Fruit fly (Drosophila melanogaster) whole organism, embryonic: ENCODE results near the gene Cul5.

ENCODE experiments used
- Asciz ChIP-seq: fragments of 200-800 bp; sonication (Bioruptor generic); optimal IDR thresholded peaks from 2 replicates; lab custom pipeline; 2017; ENCODE audit warnings: missing biosample characterization, mild to moderate bottlenecking, missing genetic modification characterization, missing genetic modification reagents
- Atf6 ChIP-seq: fragments of 200-800 bp; sonication (Bioruptor generic); IDR thresholded peaks from 2 replicates; pipeline ENCODE4 v1.3.6; 2022; ENCODE audit warnings: missing biosample characterization, missing genetic modification characterization
- BEAF-32 ChIP-seq: fragments of 200-800 bp; sonication (Bioruptor generic); optimal IDR thresholded peaks from 3 replicates; lab custom pipeline; 2017; ENCODE audit warnings: missing biosample characterization, missing genetic modification characterization, mild to moderate bottlenecking, moderate library complexity, missing genetic modification reagents
- Bgb ChIP-seq: fragments of 200-800 bp; sonication (Bioruptor generic); IDR thresholded peaks from 2 replicates; pipeline ENCODE4 v1.3.6; 2022; ENCODE audit warnings: missing biosample characterization, missing genetic modification characterization; ENCODE audit not compliant: partially characterized antibody
- CG10543 ChIP-seq: fragments of 200-800 bp; sonication (Bioruptor generic); optimal IDR thresholded peaks from 3 replicates; lab custom pipeline; 2017; ENCODE audit warnings: missing biosample characterization, mild to moderate bottlenecking, missing genetic modification characterization, moderate library complexity
- CG11695 ChIP-seq: fragments of 200-800 bp; sonication (Bioruptor generic); IDR thresholded peaks from 3 replicates; pipeline ENCODE4 v1.3.6; 2022; ENCODE audit warnings: missing biosample characterization, missing genetic modification characterization
- CG12391 ChIP-seq: fragments of 200-800 bp; sonication (Bioruptor generic); optimal IDR thresholded peaks from 3 replicates; lab custom pipeline; 2018; ENCODE audit warnings: missing biosample characterization, mild to moderate bottlenecking, missing genetic modification characterization, moderate library complexity
- CG14014 ChIP-seq: fragments of 200-800 bp; sonication (Bioruptor generic); IDR thresholded peaks from 2 replicates; pipeline ENCODE4 v1.3.6; 2022; ENCODE audit warnings: missing biosample characterization, missing genetic modification characterization
- CG14050 ChIP-seq: fragments of 200-800 bp; sonication (Bioruptor generic); IDR thresholded peaks from 3 replicates; pipeline ENCODE4 v1.3.6; 2022; ENCODE audit warnings: missing biosample characterization, missing genetic modification characterization
- CG14860 ChIP-seq: fragments of 200-800 bp; sonication (Bioruptor generic); IDR thresholded peaks from 3 replicates; pipeline ENCODE4 v1.3.6; 2022; ENCODE audit warnings: missing biosample characterization, missing genetic modification characterization; ENCODE audit not compliant: partially characterized antibody
- CG1529 ChIP-seq: fragments of 200-800 bp; sonication (Bioruptor generic); optimal IDR thresholded peaks from 3 replicates; lab custom pipeline; 2018; ENCODE audit warnings: missing biosample characterization, missing genetic modification characterization
- CG15514 ChIP-seq: fragments of 200-800 bp; sonication (Bioruptor generic); optimal IDR thresholded peaks from 3 replicates; lab custom pipeline; 2017; ENCODE audit warnings: missing biosample characterization, missing genetic modification characterization, mild to moderate bottlenecking, moderate library complexity, missing genetic modification reagents
- CG16779 ChIP-seq: fragments of 200-800 bp; sonication (Bioruptor generic); IDR thresholded peaks from 2 replicates; pipeline ENCODE4 v1.3.6; 2022; ENCODE audit warnings: missing biosample characterization, missing genetic modification characterization
- CG18764 ChIP-seq: fragments of 200-800 bp; sonication (Bioruptor generic); optimal IDR thresholded peaks from 3 replicates; lab custom pipeline; 2016; ENCODE audit warnings: missing biosample characterization, missing genetic modification characterization
- CG2116 ChIP-seq: fragments of 200-800 bp; sonication (Bioruptor generic); optimal IDR thresholded peaks from 3 replicates; lab custom pipeline; 2018; ENCODE audit warnings: missing biosample characterization, mild to moderate bottlenecking, missing genetic modification characterization
- CG2129 ChIP-seq: fragments of 200-800 bp; sonication (Bioruptor generic); IDR thresholded peaks from 2 replicates; pipeline ENCODE4 v1.3.6; 2022; ENCODE audit warnings: missing biosample characterization, missing genetic modification characterization; ENCODE audit not compliant: partially characterized antibody
- CG2199 ChIP-seq: fragments of 200-800 bp; sonication (Bioruptor generic); IDR thresholded peaks from 3 replicates; pipeline ENCODE4 v1.3.6; 2022; ENCODE audit warnings: missing biosample characterization, missing genetic modification characterization
- CG2875 ChIP-seq: fragments of 200-800 bp; sonication (Bioruptor generic); optimal IDR thresholded peaks from 2 replicates; lab custom pipeline; 2017; ENCODE audit warnings: missing biosample characterization, mild to moderate bottlenecking, missing genetic modification characterization, missing genetic modification reagents
- CG34422 ChIP-seq: fragments of 200-800 bp; sonication (Bioruptor generic); IDR thresholded peaks from 3 replicates; pipeline ENCODE4 v1.3.6; 2022; ENCODE audit warnings: missing biosample characterization, missing genetic modification characterization
- CG42726 ChIP-seq: fragments of 200-800 bp; sonication (Bioruptor generic); IDR thresholded peaks from 2 replicates; pipeline ENCODE4 v1.3.6; 2022; ENCODE audit warnings: missing biosample characterization, missing genetic modification characterization; ENCODE audit not compliant: partially characterized antibody
- CG6654 ChIP-seq: fragments of 200-800 bp; sonication (Bioruptor generic); optimal IDR thresholded peaks from 2 replicates; lab custom pipeline; 2017; ENCODE audit warnings: missing biosample characterization, mild to moderate bottlenecking, missing genetic modification characterization
- CG7745 ChIP-seq: fragments of 200-800 bp; sonication (Bioruptor generic); optimal IDR thresholded peaks from 2 replicates; lab custom pipeline; 2018; ENCODE audit warnings: missing biosample characterization, mild to moderate bottlenecking, missing genetic modification characterization, moderate library complexity
- CG7839 ChIP-seq: fragments of 200-800 bp; sonication (Bioruptor generic); optimal IDR thresholded peaks from 3 replicates; lab custom pipeline; 2018; ENCODE audit warnings: missing biosample characterization, mild to moderate bottlenecking, missing genetic modification characterization, moderate library complexity
- CG8478 ChIP-seq: fragments of >200 bp; optimal IDR thresholded peaks from 2 replicates; lab custom pipeline; 2018
- CG9797 ChIP-seq: fragments of 200-800 bp; sonication (Bioruptor generic); optimal IDR thresholded peaks from 3 replicates; lab custom pipeline; 2018; ENCODE audit warnings: missing biosample characterization, mild to moderate bottlenecking, missing genetic modification characterization
- CG9817 ChIP-seq: fragments of 200-800 bp; sonication (Bioruptor generic); optimal IDR thresholded peaks from 2 replicates; lab custom pipeline; 2018; ENCODE audit warnings: missing biosample characterization, mild to moderate bottlenecking, missing genetic modification characterization, moderate library complexity
- CTCF ChIP-seq: fragments of 200-800 bp; sonication (Bioruptor generic); optimal IDR thresholded peaks from 2 replicates; lab custom pipeline; 2017; ENCODE audit warnings: missing biosample characterization, mild to moderate bottlenecking, missing genetic modification characterization, moderate library complexity
- Eip74EF ChIP-seq, 2 experiments: fragments of 200-800 bp in 1 of 2; fragments of >200 bp in 1 of 2; sonication (Bioruptor generic) in 1 of 2; optimal IDR thresholded peaks; 2 replicates each; lab custom pipeline; 2017 to 2019; ENCODE audit warnings: missing biosample characterization in 2 of 2, missing genetic modification characterization in 2 of 2, mild to moderate bottlenecking in 1 of 2, moderate library complexity in 1 of 2
- Ets97D ChIP-seq: fragments of 200-800 bp; sonication (Bioruptor generic); optimal IDR thresholded peaks from 3 replicates; lab custom pipeline; 2016; ENCODE audit warnings: missing biosample characterization, missing genetic modification characterization
- Fer1 ChIP-seq: fragments of 200-800 bp; sonication (Bioruptor generic); optimal IDR thresholded peaks from 2 replicates; lab custom pipeline; 2017; ENCODE audit warnings: missing biosample characterization, mild to moderate bottlenecking, missing genetic modification characterization
- HLHmδ ChIP-seq: fragments of 200-800 bp; sonication (Bioruptor generic); optimal IDR thresholded peaks from 2 replicates; lab custom pipeline; 2018; ENCODE audit warnings: missing biosample characterization, mild to moderate bottlenecking, missing genetic modification characterization, moderate library complexity
- Med ChIP-seq: fragments of 200-800 bp; sonication (Bioruptor generic); peaks from one replicate; lab custom pipeline; 2016; ENCODE audit warnings: missing biosample characterization, missing genetic modification characterization, mild to moderate bottlenecking, inconsistent platforms, moderate library complexity
- NC2α ChIP-seq: fragments of 200-800 bp; sonication (Bioruptor generic); optimal IDR thresholded peaks from 2 replicates; lab custom pipeline; 2016; ENCODE audit warnings: missing biosample characterization, missing genetic modification characterization
- Sox102F ChIP-seq: fragments of 200-800 bp; sonication (Bioruptor generic); optimal IDR thresholded peaks from 2 replicates; lab custom pipeline; 2018; ENCODE audit warnings: missing biosample characterization, mild to moderate bottlenecking, missing genetic modification characterization, moderate library complexity
- Xbp1 ChIP-seq: fragments of 200-800 bp; sonication (Bioruptor generic); optimal IDR thresholded peaks from 3 replicates; lab custom pipeline; 2016; ENCODE audit warnings: missing biosample characterization, mild to moderate bottlenecking, missing genetic modification characterization
- YL-1 ChIP-seq: fragments of 200-800 bp; sonication (Bioruptor generic); optimal IDR thresholded peaks from 3 replicates; lab custom pipeline; 2017; ENCODE audit warnings: missing biosample characterization, mild to moderate bottlenecking, missing genetic modification characterization
- ab ChIP-seq: fragments of 200-800 bp; sonication (Bioruptor generic); optimal IDR thresholded peaks from 2 replicates; lab custom pipeline; 2016; ENCODE audit warnings: missing biosample characterization, missing genetic modification characterization
- bbx ChIP-seq: fragments of 200-800 bp; sonication (Bioruptor generic); IDR thresholded peaks from 2 replicates; pipeline ENCODE4 v1.3.6; 2022; ENCODE audit warnings: missing biosample characterization, missing genetic modification characterization; ENCODE audit not compliant: partially characterized antibody
- chinmo ChIP-seq: fragments of 200-800 bp; sonication (Bioruptor generic); IDR thresholded peaks from 4 replicates; pipeline ENCODE4 v1.3.6; 2022; ENCODE audit warnings: missing biosample characterization, missing genetic modification characterization; ENCODE audit not compliant: partially characterized antibody
- dimm ChIP-seq: fragments of 200-800 bp; sonication (Bioruptor generic); IDR thresholded peaks from 2 replicates; pipeline ENCODE4 v1.3.6; 2022; ENCODE audit warnings: missing biosample characterization, missing genetic modification characterization
- gsb-n ChIP-seq: fragments of 200-800 bp; sonication (Bioruptor generic); optimal IDR thresholded peaks from 3 replicates; lab custom pipeline; 2018; ENCODE audit warnings: missing biosample characterization, mild to moderate bottlenecking, missing genetic modification characterization
- hbn ChIP-seq: fragments of 200-800 bp; sonication (Bioruptor generic); IDR thresholded peaks from 2 replicates; pipeline ENCODE4 v1.3.6; 2022; ENCODE audit warnings: missing biosample characterization, missing genetic modification characterization; ENCODE audit not compliant: partially characterized antibody
- nau ChIP-seq: fragments of 200-800 bp; sonication (Bioruptor generic); optimal IDR thresholded peaks from 3 replicates; lab custom pipeline; 2017; ENCODE audit warnings: missing biosample characterization, mild to moderate bottlenecking, missing genetic modification characterization, missing genetic modification reagents
- pzg ChIP-seq: fragments of 200-800 bp; sonication (Bioruptor generic); optimal IDR thresholded peaks from 3 replicates; lab custom pipeline; 2018; ENCODE audit warnings: missing biosample characterization, mild to moderate bottlenecking, missing genetic modification characterization, moderate library complexity
- ranshi ChIP-seq: fragments of 200-800 bp; sonication (Bioruptor generic); IDR thresholded peaks from 2 replicates; pipeline ENCODE4 v1.3.6; 2022; ENCODE audit warnings: missing biosample characterization, missing genetic modification characterization
- sd ChIP-seq: fragments of 200-800 bp; sonication (Bioruptor generic); optimal IDR thresholded peaks from 3 replicates; lab custom pipeline; 2018; ENCODE audit warnings: missing biosample characterization, mild to moderate bottlenecking, missing genetic modification characterization, moderate library complexity
- shn ChIP-seq: fragments of 200-800 bp; sonication (Bioruptor generic); optimal IDR thresholded peaks from 3 replicates; lab custom pipeline; 2016; ENCODE audit warnings: missing biosample characterization, missing genetic modification characterization
- toy ChIP-seq: fragments of 200-800 bp; sonication (Bioruptor generic); IDR thresholded peaks from 2 replicates; pipeline ENCODE4 v1.3.6; 2022; ENCODE audit warnings: missing biosample characterization, missing genetic modification characterization
- tx ChIP-seq: fragments of 200-800 bp; sonication (Bioruptor generic); optimal IDR thresholded peaks from 2 replicates; lab custom pipeline; 2016; ENCODE audit warnings: missing biosample characterization, missing genetic modification characterization
- vvl ChIP-seq: fragments of 200-800 bp; sonication (Bioruptor generic); IDR thresholded peaks from 2 replicates; pipeline ENCODE4 v1.3.6; 2022; ENCODE audit warnings: missing biosample characterization, missing genetic modification characterization
- zf30C ChIP-seq: fragments of 200-800 bp; sonication (Bioruptor generic); optimal IDR thresholded peaks from 3 replicates; lab custom pipeline; 2018; ENCODE audit warnings: missing biosample characterization, mild to moderate bottlenecking, missing genetic modification characterization

The Cul5 gene

dm6 chr3R:29027122-29027521 lies 35.7 kb downstream of the Cul5 start, which contains the start of the genes eIF4E6 and CG1951 (continued):
- peak; percentile 98 for TF ChIP-seq Bgb (GFP tag; lab: Robert Waterston, UW)
- peak; percentile 98 for TF ChIP-seq bbx (GFP tag; lab: Robert Waterston, UW)
- TF ChIP-seq chinmo, result peak; percentile 95
- peak; percentile 90 for TF ChIP-seq hbn (GFP tag; lab: Robert Waterston, UW)
- no peak for TF ChIP-seq CG9797 (GFP tag; lab: Kevin White, UChicago)
- no peak for TF ChIP-seq Sox102F
- TF ChIP-seq Med (GFP tag; lab: Kevin White, UChicago), result peak; percentile 86
- TF ChIP-seq BEAF-32 (GFP tag; lab: Kevin White, UChicago), result peak; percentile 92
- no peak for TF ChIP-seq Fer1 (GFP tag; lab: Kevin White, UChicago)
- TF ChIP-seq vvl (GFP tag; lab: Robert Waterston, UW), result 0 out of 2 replicates have a peak, but pooled peaks have one; percentile 9
- no peak for TF ChIP-seq Xbp1 (GFP tag; lab: Kevin White, UChicago)
- no peak for TF ChIP-seq zf30C (GFP tag; lab: Kevin White, UChicago)
- no peak for TF ChIP-seq ab (GFP tag; lab: Kevin White, UChicago)
- TF ChIP-seq CG6654 (GFP tag; lab: Kevin White, UChicago), result no peak
- peak; percentile 95 for TF ChIP-seq CG14860 (GFP tag; lab: Robert Waterston, UW)
- TF ChIP-seq toy (GFP tag; lab: Robert Waterston, UW), result no peak
- TF ChIP-seq dimm, result no peak
- peak; percentile 30 for TF ChIP-seq Ets97D
- TF ChIP-seq shn, result no peak
- TF ChIP-seq tx (GFP tag; lab: Kevin White, UChicago), result peak; percentile 4
- TF ChIP-seq CG7745 (tag; lab: Kevin White, UChicago), result no peak
- peak; percentile 79 for TF ChIP-seq CG2129
- TF ChIP-seq CG8478 (lab: Kevin White, UChicago), result no peak
- TF ChIP-seq CG15514 (GFP tag; lab: Kevin White, UChicago), result no peak
- TF ChIP-seq CG18764 (GFP tag; lab: Kevin White, UChicago), result no peak
- TF ChIP-seq CG10543 (GFP tag; lab: Kevin White, UChicago), result no peak
- no peak for TF ChIP-seq NC2α (GFP tag; lab: Kevin White, UChicago)
- no peak for TF ChIP-seq HLHmδ
- TF ChIP-seq Atf6, result no peak
- TF ChIP-seq CG9817 (tag; lab: Kevin White, UChicago), result no peak
- no peak for TF ChIP-seq ranshi
- peak; percentile 68 for TF ChIP-seq pzg (GFP tag; lab: Kevin White, UChicago)
- peak; percentile 69 for TF ChIP-seq sd (tag; lab: Kevin White, UChicago)
- peak; percentile 57 for TF ChIP-seq YL-1 (GFP tag; lab: Kevin White, UChicago)
- peak; percentile 96 for TF ChIP-seq CG42726 (GFP tag; lab: Robert Waterston, UW)
- TF ChIP-seq Eip74EF (GFP tag; optimal IDR thresholded peaks at IDR 0.05; lab: Kevin White, UChicago), result no peak
- TF ChIP-seq Asciz (GFP tag; lab: Kevin White, UChicago), result no peak
- TF ChIP-seq CG2199 (GFP tag; lab: Robert Waterston, UW), result peak; percentile 45; the same call in 1 of the 3 replicates
- TF ChIP-seq gsb-n (tag; lab: Kevin White, UChicago), result no peak
- no peak for TF ChIP-seq CG16779 (GFP tag; lab: Robert Waterston, UW)
- no peak for TF ChIP-seq CG7839 (tag; lab: Kevin White, UChicago)
- 0 out of 3 replicates have a peak, but pooled peaks have one; percentile 12 for TF ChIP-seq CG34422 (GFP tag; lab: Robert Waterston, UW)
- peak; percentile 32 for TF ChIP-seq CTCF (GFP tag; lab: Kevin White, UChicago)
- no peak for TF ChIP-seq CG11695 (GFP tag; lab: Robert Waterston, UW)
- no peak for TF ChIP-seq CG1529 (GFP tag; lab: Kevin White, UChicago)
- no peak for TF ChIP-seq nau
- no peak for TF ChIP-seq CG14050
- TF ChIP-seq CG2875 (GFP tag; lab: Kevin White, UChicago), result no peak
- TF ChIP-seq CG12391 (tag; lab: Kevin White, UChicago), result no peak
- no peak for TF ChIP-seq CG14014 (GFP tag; lab: Robert Waterston, UW)
- TF ChIP-seq CG2116 (GFP tag; lab: Kevin White, UChicago), result peak; percentile 76
